Fruit fly (Drosophila melanogaster) whole organism, embryonic: ENCODE results near the gene Ku80.

ENCODE experiments used
- Abd-B ChIP-seq: fragments of 200-800 bp; sonication (Bioruptor generic); optimal IDR thresholded peaks from 2 replicates; lab custom pipeline; 2018; ENCODE audit warnings: missing biosample characterization, mild to moderate bottlenecking, missing genetic modification characterization, moderate library complexity
- Bgb ChIP-seq: fragments of 200-800 bp; sonication (Bioruptor generic); IDR thresholded peaks from 2 replicates; pipeline ENCODE4 v1.3.6; 2022; ENCODE audit warnings: missing biosample characterization, missing genetic modification characterization; ENCODE audit not compliant: partially characterized antibody
- CG10274 ChIP-seq: fragments of 200-800 bp; sonication (Bioruptor generic); optimal IDR thresholded peaks from 3 replicates; lab custom pipeline; 2017; ENCODE audit warnings: missing biosample characterization, mild to moderate bottlenecking, missing genetic modification characterization
- CG11398 ChIP-seq: fragments of 200-800 bp; sonication (Bioruptor generic); optimal IDR thresholded peaks from 2 replicates; lab custom pipeline; 2016; ENCODE audit warnings: missing biosample characterization, missing genetic modification characterization
- CG12071 ChIP-seq: fragments of 200-800 bp; sonication (Bioruptor generic); optimal IDR thresholded peaks from 3 replicates; lab custom pipeline; 2018; ENCODE audit warnings: missing biosample characterization, mild to moderate bottlenecking, missing genetic modification characterization
- CG12104 ChIP-seq: fragments of 200-800 bp; sonication (Bioruptor generic); optimal IDR thresholded peaks from 3 replicates; lab custom pipeline; 2016; ENCODE audit warnings: missing biosample characterization, missing genetic modification characterization
- CG12155 ChIP-seq: fragments of 200-800 bp; sonication (Bioruptor generic); optimal IDR thresholded peaks from 3 replicates; lab custom pipeline; 2016; ENCODE audit warnings: missing biosample characterization, missing genetic modification characterization
- CG1233 ChIP-seq: fragments of 200-800 bp; sonication (Bioruptor generic); optimal IDR thresholded peaks from 4 replicates; lab custom pipeline; 2018; ENCODE audit warnings: missing biosample characterization, mild to moderate bottlenecking, missing genetic modification characterization
- CG13296 ChIP-seq: fragments of 200-800 bp; sonication (Bioruptor generic); optimal IDR thresholded peaks from 3 replicates; lab custom pipeline; 2018; ENCODE audit warnings: missing biosample characterization, mild to moderate bottlenecking, missing genetic modification characterization
- CG13624 ChIP-seq: fragments of 200-800 bp; sonication (Bioruptor generic); optimal IDR thresholded peaks from 2 replicates; lab custom pipeline; 2016; ENCODE audit warnings: missing biosample characterization, missing genetic modification characterization
- CG17829 ChIP-seq: fragments of 200-800 bp; optimal IDR thresholded peaks from 2 replicates; lab custom pipeline; 2019; ENCODE audit warnings: missing biosample characterization, mild to moderate bottlenecking, missing genetic modification characterization, moderate library complexity
- CG1832 ChIP-seq: fragments of 200-800 bp; sonication (Bioruptor generic); optimal IDR thresholded peaks from 2 replicates; lab custom pipeline; 2017; ENCODE audit warnings: missing biosample characterization, mild to moderate bottlenecking, missing genetic modification characterization, inconsistent platforms
- CG2129 ChIP-seq: fragments of 200-800 bp; sonication (Bioruptor generic); IDR thresholded peaks from 2 replicates; pipeline ENCODE4 v1.3.6; 2022; ENCODE audit warnings: missing biosample characterization, missing genetic modification characterization; ENCODE audit not compliant: partially characterized antibody
- CG30403 ChIP-seq: fragments of 200-800 bp; sonication (Bioruptor generic); optimal IDR thresholded peaks from 3 replicates; lab custom pipeline; 2016; ENCODE audit warnings: missing biosample characterization, missing genetic modification characterization
- CG30431 ChIP-seq: fragments of 200-800 bp; sonication (Bioruptor generic); optimal IDR thresholded peaks from 2 replicates; lab custom pipeline; 2017; ENCODE audit warnings: missing biosample characterization, missing genetic modification characterization
- CG3065 ChIP-seq: fragments of 200-800 bp; sonication (Bioruptor generic); optimal IDR thresholded peaks from 2 replicates; lab custom pipeline; 2016; ENCODE audit warnings: missing biosample characterization, missing genetic modification characterization
- CG32532 ChIP-seq: fragments of 200-800 bp; sonication (Bioruptor generic); IDR thresholded peaks from 2 replicates; pipeline ENCODE4 v1.3.6; 2022; ENCODE audit warnings: missing biosample characterization, missing genetic modification characterization
- CG3726 ChIP-seq: fragments of 200-800 bp; sonication (Bioruptor generic); IDR thresholded peaks from 3 replicates; pipeline ENCODE4, ENCODE4 v1.3.6; 2022; ENCODE audit warnings: missing biosample characterization, missing genetic modification characterization
- CG6175 ChIP-seq: fragments of 200-800 bp; sonication (Bioruptor generic); IDR thresholded peaks from 3 replicates; pipeline ENCODE4 v1.3.6; 2022; ENCODE audit warnings: missing biosample characterization, missing genetic modification characterization
- CG6765 ChIP-seq: fragments of 200-800 bp; sonication (Bioruptor generic); optimal IDR thresholded peaks from 3 replicates; lab custom pipeline; 2017; ENCODE audit warnings: missing biosample characterization, mild to moderate bottlenecking, missing genetic modification characterization
- CG6813 ChIP-seq: fragments of 200-800 bp; sonication (Bioruptor generic); optimal IDR thresholded peaks from 2 replicates; lab custom pipeline; 2017; ENCODE audit warnings: missing biosample characterization, missing genetic modification characterization, mild to moderate bottlenecking, moderate library complexity, missing genetic modification reagents
- CG6854 ChIP-seq: fragments of 200-800 bp; sonication (Bioruptor generic); optimal IDR thresholded peaks from 3 replicates; lab custom pipeline; 2017; ENCODE audit warnings: missing biosample characterization, mild to moderate bottlenecking, missing genetic modification characterization
- CG9817 ChIP-seq: fragments of 200-800 bp; sonication (Bioruptor generic); optimal IDR thresholded peaks from 2 replicates; lab custom pipeline; 2018; ENCODE audit warnings: missing biosample characterization, mild to moderate bottlenecking, missing genetic modification characterization, moderate library complexity
- CHES-1-like ChIP-seq: fragments of 200-800 bp; sonication (Bioruptor generic); optimal IDR thresholded peaks from 2 replicates; lab custom pipeline; 2016; ENCODE audit warnings: missing biosample characterization, missing genetic modification characterization
- Deaf1 ChIP-seq: fragments of 200-800 bp; optimal IDR thresholded peaks from 3 replicates; lab custom pipeline; 2019; ENCODE audit warnings: missing biosample characterization, mild to moderate bottlenecking, missing genetic modification characterization, moderate library complexity
- Dip2 ChIP-seq: fragments of 200-800 bp; sonication (Bioruptor generic); IDR thresholded peaks from 2 replicates; pipeline ENCODE4 v1.3.6; 2022; ENCODE audit warnings: missing biosample characterization, missing genetic modification characterization
- Dip3 ChIP-seq: fragments of 200-800 bp; sonication (Bioruptor generic); optimal IDR thresholded peaks from 3 replicates; lab custom pipeline; 2016; ENCODE audit warnings: missing biosample characterization, missing genetic modification characterization
- Hr39 ChIP-seq: fragments of >200 bp; optimal IDR thresholded peaks from 2 replicates; lab custom pipeline; 2017
- Hr78 ChIP-seq, 2 experiments: fragments of 200-800 bp in 1 of 2; fragments of >200 bp in 1 of 2; sonication (Bioruptor generic) in 1 of 2; optimal IDR thresholded peaks; 2 replicates each; lab custom pipeline; 2017 to 2019; ENCODE audit warnings: missing biosample characterization in 2 of 2, missing genetic modification characterization in 2 of 2, mild to moderate bottlenecking in 1 of 2, moderate library complexity in 1 of 2
- Hsf ChIP-seq: fragments of 200-800 bp; sonication (Bioruptor generic); optimal IDR thresholded peaks from 3 replicates; lab custom pipeline; 2016; ENCODE audit warnings: missing biosample characterization, missing genetic modification characterization
- MBD-R2 ChIP-seq: fragments of 200-800 bp; sonication (Bioruptor generic); IDR thresholded peaks from 2 replicates; pipeline ENCODE4 v1.3.6; 2022; ENCODE audit warnings: missing biosample characterization, missing genetic modification characterization
- Opbp ChIP-seq: fragments of 200-800 bp; sonication (Bioruptor generic); IDR thresholded peaks from 3 replicates; pipeline ENCODE4 v1.3.6; 2022; ENCODE audit warnings: missing biosample characterization, missing genetic modification characterization; ENCODE audit not compliant: partially characterized antibody
- Scr ChIP-seq: fragments of 200-800 bp; sonication (Bioruptor generic); IDR thresholded peaks from 2 replicates; pipeline ENCODE4 v1.3.6; 2022; ENCODE audit warnings: missing biosample characterization, missing genetic modification characterization; ENCODE audit not compliant: partially characterized antibody
- Sox100B ChIP-seq: fragments of 200-800 bp; sonication (Bioruptor generic); optimal IDR thresholded peaks from 3 replicates; lab custom pipeline; 2018; ENCODE audit warnings: missing biosample characterization, mild to moderate bottlenecking, missing genetic modification characterization
- Sox102F ChIP-seq: fragments of 200-800 bp; sonication (Bioruptor generic); optimal IDR thresholded peaks from 2 replicates; lab custom pipeline; 2018; ENCODE audit warnings: missing biosample characterization, mild to moderate bottlenecking, missing genetic modification characterization, moderate library complexity
- Trl ChIP-seq, 3 experiments: fragments of >200 bp in 2 of 3; fragments of 200-800 bp in 1 of 3; sonication (Bioruptor generic) in 1 of 3; optimal IDR thresholded peaks; 2 replicates in 1 of 3; 3 replicates in 2 of 3; lab custom pipeline; 2016 to 2017; ENCODE audit warnings: missing biosample characterization in 1 of 3, missing genetic modification characterization in 1 of 3
- bowl ChIP-seq: fragments of 200-800 bp; sonication (Bioruptor generic); IDR thresholded peaks from 2 replicates; pipeline ENCODE4 v1.3.6; 2022; ENCODE audit warnings: missing biosample characterization, missing genetic modification characterization
- chinmo ChIP-seq: fragments of 200-800 bp; sonication (Bioruptor generic); IDR thresholded peaks from 4 replicates; pipeline ENCODE4 v1.3.6; 2022; ENCODE audit warnings: missing biosample characterization, missing genetic modification characterization; ENCODE audit not compliant: partially characterized antibody
- ci ChIP-seq: fragments of 200-800 bp; sonication (Bioruptor generic); IDR thresholded peaks from 3 replicates; pipeline ENCODE4 v1.3.6; 2022; ENCODE audit warnings: missing biosample characterization, missing genetic modification characterization
- eve ChIP-seq, 2 experiments: fragments of >200 bp; optimal IDR thresholded peaks; 2 replicates each; lab custom pipeline; 2017; ENCODE audit warnings: missing biosample characterization in 2 of 2, missing genetic modification characterization in 2 of 2
- hth ChIP-seq: fragments of >200 bp; optimal IDR thresholded peaks from 2 replicates; lab custom pipeline; 2017; ENCODE audit warnings: inconsistent platforms
- pb ChIP-seq: fragments of 200-800 bp; sonication (Bioruptor generic); optimal IDR thresholded peaks from 3 replicates; lab custom pipeline; 2016; ENCODE audit warnings: missing biosample characterization, missing genetic modification characterization
- pfk ChIP-seq: fragments of 200-800 bp; sonication (Bioruptor generic); optimal IDR thresholded peaks from 2 replicates; lab custom pipeline; 2018; ENCODE audit warnings: missing biosample characterization, mild to moderate bottlenecking, missing genetic modification characterization, moderate library complexity
- rib ChIP-seq: fragments of 200-800 bp; sonication (Bioruptor generic); IDR thresholded peaks from 2 replicates; pipeline ENCODE4 v1.3.6; 2022; ENCODE audit warnings: missing biosample characterization, missing genetic modification characterization
- so ChIP-seq: fragments of 200-800 bp; sonication (Bioruptor generic); IDR thresholded peaks from 3 replicates; pipeline ENCODE4 v1.3.6; 2022; ENCODE audit warnings: missing biosample characterization, missing genetic modification characterization
- sob ChIP-seq: fragments of 200-800 bp; sonication (Bioruptor generic); IDR thresholded peaks from 2 replicates; pipeline ENCODE4 v1.3.6; 2022; ENCODE audit warnings: missing biosample characterization, missing genetic modification characterization
- sug ChIP-seq: fragments of 200-800 bp; optimal IDR thresholded peaks from 2 replicates; lab custom pipeline; 2019; ENCODE audit warnings: missing biosample characterization, mild to moderate bottlenecking, missing genetic modification characterization, moderate library complexity
- tio ChIP-seq: fragments of 200-800 bp; sonication (Bioruptor generic); optimal IDR thresholded peaks from 2 replicates; lab custom pipeline; 2017; ENCODE audit warnings: missing biosample characterization, missing genetic modification characterization, inconsistent platforms
- trh ChIP-seq: fragments of 200-800 bp; sonication (Bioruptor generic); optimal IDR thresholded peaks from 2 replicates; lab custom pipeline; 2016; ENCODE audit warnings: missing biosample characterization, missing genetic modification characterization
- tup ChIP-seq: fragments of 200-800 bp; sonication (Bioruptor generic); optimal IDR thresholded peaks from 2 replicates; lab custom pipeline; 2016; ENCODE audit warnings: missing biosample characterization, mild to moderate bottlenecking, missing genetic modification characterization, moderate library complexity

The Ku80 gene

dm6 chr2L:15762466-15762865, 8.5 kb downstream of the Ku80 start, which contains the start of gene Gli (continued):
- TF ChIP-seq Abd-B (GFP tag; lab: Kevin White, UChicago) (no peak), so (GFP tag; lab: Robert Waterston, UW) (peak; percentile 62; the same call in 2 of the 3 replicates), Opbp (GFP tag; lab: Robert Waterston, UW) (peak; percentile 63; the same call in 2 of the 3 replicates), trh (GFP tag; lab: Kevin White, UChicago) (no peak), pb (peak; percentile 62), Deaf1 (tag; lab: Kevin White, UChicago) (peak; percentile 85), Bgb (GFP tag; lab: Robert Waterston, UW) (peak; percentile 74), CG6854 (GFP tag; lab: Kevin White, UChicago) (peak; percentile 28), Dip3 (GFP tag; lab: Kevin White, UChicago) (no peak), hth (lab: Kevin White, UChicago) (no peak), CG10274 (GFP tag; lab: Kevin White, UChicago) (peak; percentile 12), CG32532 (GFP tag; lab: Robert Waterston, UW) (peak; percentile 67), CG6813 (GFP tag; lab: Kevin White, UChicago) (no peak), chinmo (GFP tag; lab: Robert Waterston, UW) (peak; percentile 98), CG12071 (peak; percentile 61), Trl (optimal IDR thresholded peaks at IDR 0.05; lab: Kevin White, UChicago) (peak; percentile 70 to 84), Trl (GFP tag; optimal IDR thresholded peaks at IDR 0.05; lab: Kevin White, UChicago) (peak; percentile 40), Scr (GFP tag; lab: Robert Waterston, UW) (peak; percentile 48; the same call in 1 of the 2 replicates), CG17829 (tag; lab: Kevin White, UChicago) (peak; percentile 41), Hsf (GFP tag; lab: Kevin White, UChicago) (no peak), tio (GFP tag; lab: Kevin White, UChicago) (no peak), CG30431 (no peak), sob (GFP tag; lab: Robert Waterston, UW) (peak; percentile 59; the same call in 1 of the 2 replicates), eve (GFP tag; optimal IDR thresholded peaks at IDR 0.05; lab: Kevin White, UChicago) (no peak), CG6765 (GFP tag; lab: Kevin White, UChicago) (no peak), CG12104 (GFP tag; lab: Kevin White, UChicago) (no peak), CG9817 (tag; lab: Kevin White, UChicago) (no peak), Sox102F (GFP tag; lab: Kevin White, UChicago) (no peak), CG1832 (GFP tag; lab: Kevin White, UChicago) (no peak), CG13296 (GFP tag; lab: Kevin White, UChicago) (no peak), CG3726 (GFP tag; lab: Robert Waterston, UW) (no peak; the same call in 2 of the 3 replicates), Dip2 (no peak), CG6175 (GFP tag; lab: Robert Waterston, UW) (peak; percentile 35; the same call in 1 of the 3 replicates), ci (GFP tag; lab: Robert Waterston, UW) (peak; percentile 82), Hr39 (lab: Kevin White, UChicago) (no peak), CG2129 (GFP tag; lab: Robert Waterston, UW) (no peak), CG3065 (GFP tag; lab: Kevin White, UChicago) (no peak), CG1233 (GFP tag; lab: Kevin White, UChicago) (no peak), CG12155 (GFP tag; lab: Kevin White, UChicago) (no peak), pfk (GFP tag; lab: Kevin White, UChicago) (peak; percentile 46), CG13624 (GFP tag; lab: Kevin White, UChicago) (peak; percentile 27), bowl (GFP tag; lab: Robert Waterston, UW) (no peak), sug (peak; percentile 55), MBD-R2 (GFP tag; lab: Robert Waterston, UW) (peak; percentile 40; the same call in 1 of the 2 replicates), CG30403 (GFP tag; lab: Kevin White, UChicago) (no peak), CHES-1-like (GFP tag; lab: Kevin White, UChicago) (no peak), Hr78 (GFP tag; optimal IDR thresholded peaks at IDR 0.05; lab: Kevin White, UChicago) (peak in 1 of 2 experiments; percentile 80), tup (GFP tag; lab: Kevin White, UChicago) (no peak), CG11398 (no peak), rib (GFP tag; lab: Robert Waterston, UW) (peak; percentile 73; the same call in 1 of the 2 replicates), Sox100B (GFP tag; lab: Kevin White, UChicago) (no peak)
